Worm (Caenorhabditis elegans) whole organism, midembryonic: ENCODE results near the gene F23A7.3.
A peak's percentile ranks its signal among the peaks of the same experiment; 100 is the strongest.
"Not testable (repeated sequence)": the region's sequence is repeated elsewhere in the genome, so short reads cannot be mapped to it uniquely, and the experiment has no call there.

ENCODE experiments used
- T22C8.4 ChIP-seq: fragments of 200-800 bp; sonication (Bioruptor generic); IDR thresholded peaks from 2 replicates; pipeline ENCODE4 v1.3.6; 2022; ENCODE audit warnings: missing genetic modification characterization, missing compliant biosample characterization
- cog-1 ChIP-seq: sonication (generic microtip); optimal IDR thresholded peaks from 2 replicates; lab custom pipeline; 2016; ENCODE audit warnings: missing genetic modification characterization, missing compliant biosample characterization
- flt-1 ChIP-seq: fragments of 200-800 bp; sonication (Bioruptor generic); IDR thresholded peaks from 2 replicates; pipeline ENCODE4 v1.3.6; 2022; ENCODE audit warnings: missing genetic modification characterization, missing compliant biosample characterization
- klf-2 ChIP-seq: fragments of 200-800 bp; sonication (Bioruptor generic); conservative IDR thresholded peaks from 2 replicates; pipeline ENCODE4 v1.3.6; 2022; ENCODE audit warnings: missing genetic modification reagents, missing genetic modification characterization, missing compliant biosample characterization
- med-1 ChIP-seq: sonication (generic microtip); optimal IDR thresholded peaks from 2 replicates; lab custom pipeline; 2017; ENCODE audit warnings: missing genetic modification characterization, mild to moderate bottlenecking, missing compliant biosample characterization, antibody characterized with exemption, missing genetic modification reagents; ENCODE audit not compliant: insufficient read depth
- ref-1 ChIP-seq: fragments of 200-800 bp; sonication (Bioruptor generic); conservative IDR thresholded peaks from 2 replicates; pipeline ENCODE4 v1.3.6; 2022; ENCODE audit warnings: missing genetic modification reagents, missing genetic modification characterization, missing compliant biosample characterization
- tab-1 ChIP-seq: fragments of 200-800 bp; sonication (Bioruptor generic); IDR thresholded peaks from 2 replicates; pipeline ENCODE4 v1.3.6; 2022; ENCODE audit warnings: missing genetic modification characterization, missing compliant biosample characterization
- ztf-23 ChIP-seq: fragments of 200-800 bp; sonication (Bioruptor generic); IDR thresholded peaks from 2 replicates; pipeline ENCODE4 v1.3.6; 2022; ENCODE audit warnings: missing genetic modification reagents, missing genetic modification characterization, missing compliant biosample characterization
- ztf-29 ChIP-seq: fragments of 200-800 bp; sonication (Bioruptor generic); IDR thresholded peaks from 2 replicates; pipeline ENCODE4 v1.3.6; 2022; ENCODE audit warnings: missing genetic modification reagents, missing genetic modification characterization, missing compliant biosample characterization

Gene F23A7.3

DNA sequence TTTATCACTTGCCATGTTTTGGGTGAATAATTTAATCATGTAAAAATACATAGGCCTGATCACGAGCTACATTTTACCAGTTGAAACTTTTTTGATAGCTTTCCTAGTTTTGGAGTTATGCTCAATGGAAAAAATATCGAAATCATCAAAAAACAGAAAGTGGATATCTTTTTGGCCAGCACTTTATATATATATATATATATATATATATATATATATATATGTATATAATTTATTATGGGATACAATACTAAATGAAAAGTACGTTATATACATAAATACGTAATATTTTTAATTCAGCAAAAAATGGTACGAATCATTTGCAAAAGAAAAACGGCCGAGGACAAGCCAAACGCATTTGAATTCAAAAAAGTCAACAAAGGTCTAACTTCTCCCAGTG lies at the start of gene F23A7.3:
TSS of gene F23A7.3 (plus strand) at position 301 of the 400 bp plus-strand sequence.
- not testable (repeated sequence) for TF ChIP-seq ztf-29; klf-2 (GFP tag; lab: Robert Waterston, UW); tab-1

DNA sequence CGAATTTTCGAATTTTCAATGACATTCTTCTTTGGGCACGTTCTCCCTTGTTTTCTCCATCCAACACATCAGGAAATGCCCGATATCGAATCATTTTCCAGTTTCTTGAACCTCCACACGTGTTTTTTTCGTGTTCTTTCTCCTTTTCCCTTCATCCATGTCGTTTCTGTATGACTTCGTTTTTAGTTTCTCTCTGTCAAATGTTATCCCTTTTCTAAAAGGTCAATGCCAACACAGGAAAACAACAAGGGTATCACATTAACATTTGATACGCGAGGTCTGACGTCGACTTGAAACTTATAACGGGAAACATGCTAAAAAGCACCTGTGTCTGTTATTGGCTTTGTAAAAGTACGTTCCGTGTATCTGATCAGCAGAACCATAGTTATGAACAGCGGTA lies 46.9 kb upstream of the F23A7.3 start:
- TF ChIP-seq cog-1 (tag; lab: Kevin White, UChicago) (no peak), ztf-29 (no peak), med-1 (GFP tag; lab: Kevin White, UChicago) (no peak), ztf-23 (GFP tag; lab: Robert Waterston, UW) (no peak), flt-1 (no peak), T22C8.4 (GFP tag; lab: Robert Waterston, UW) (no peak), tab-1 (no peak)

DNA sequence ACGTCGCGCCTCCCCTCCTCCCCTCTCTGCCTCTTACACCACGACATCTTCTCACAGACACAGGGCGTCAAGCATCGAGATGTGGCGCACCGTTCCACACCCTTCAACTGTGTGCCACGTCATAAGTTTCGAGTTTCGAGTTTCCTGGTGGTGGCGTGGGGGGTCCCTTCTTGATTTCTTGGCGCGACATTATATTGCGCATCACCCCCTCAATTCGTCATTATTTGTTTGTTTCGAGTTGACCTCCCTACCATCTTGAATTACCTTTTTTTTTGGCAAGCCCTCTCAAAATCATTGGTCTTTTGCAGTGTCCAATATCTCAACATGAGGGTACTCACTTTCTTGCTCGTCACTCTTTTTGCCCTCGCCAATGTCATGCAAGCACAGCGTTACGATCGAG lies 35.7 kb upstream of the F23A7.3 start, which contains the start of gene nlp-67:
TSS of gene nlp-67 (plus strand) at position 301 of the 400 bp plus-strand sequence.
- no peak for TF ChIP-seq ref-1 (GFP tag; lab: Robert Waterston, UW)
- TF ChIP-seq flt-1, result no peak

DNA sequence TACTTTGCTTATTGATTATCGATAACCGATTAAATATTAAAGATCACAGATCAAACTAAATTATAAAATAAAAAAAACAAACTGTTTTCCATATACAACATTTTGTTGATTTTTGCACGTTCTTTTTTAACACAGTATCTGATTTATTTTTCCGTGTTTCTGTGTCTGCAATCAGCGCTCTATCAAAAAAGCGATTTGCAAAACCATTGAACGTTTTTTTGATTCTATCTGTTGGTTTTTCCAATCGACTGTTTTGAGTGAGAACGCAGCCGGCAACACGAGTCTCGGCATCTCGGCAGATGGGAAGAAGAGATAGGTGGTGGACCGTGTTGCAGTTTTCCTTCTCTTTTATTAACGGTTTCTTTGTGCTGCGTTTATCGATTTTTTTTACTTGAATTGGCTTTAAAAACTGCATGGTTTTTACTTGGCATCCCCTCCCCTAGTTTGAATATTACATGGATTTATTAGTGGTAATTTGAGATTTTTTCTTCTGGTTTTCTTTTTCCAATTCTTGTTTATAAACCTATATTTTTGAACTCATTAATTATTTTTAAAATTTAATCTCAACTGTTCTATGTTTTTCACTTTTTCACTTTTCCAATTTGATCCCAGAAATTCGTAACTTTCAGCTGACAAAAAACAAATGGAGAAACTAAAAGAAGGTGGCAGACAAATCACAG lies 30.4 kb upstream of the F23A7.3 start, which contains the start of gene slc-25A21:
TSS of gene slc-25A21 (plus strand) at position 630 of the 680 bp plus-strand sequence.
- no peak for TF ChIP-seq klf-2 (GFP tag; lab: Robert Waterston, UW)
- TF ChIP-seq T22C8.4 (GFP tag; lab: Robert Waterston, UW), result no peak
- TF ChIP-seq ztf-23 (GFP tag; lab: Robert Waterston, UW), result no peak
- TF ChIP-seq cog-1 (tag; lab: Kevin White, UChicago), result no peak
- no peak for TF ChIP-seq ref-1 (GFP tag; lab: Robert Waterston, UW)
- TF ChIP-seq ztf-29, result no peak
- TF ChIP-seq med-1 (GFP tag; lab: Kevin White, UChicago), result no peak
- no peak for TF ChIP-seq tab-1

DNA sequence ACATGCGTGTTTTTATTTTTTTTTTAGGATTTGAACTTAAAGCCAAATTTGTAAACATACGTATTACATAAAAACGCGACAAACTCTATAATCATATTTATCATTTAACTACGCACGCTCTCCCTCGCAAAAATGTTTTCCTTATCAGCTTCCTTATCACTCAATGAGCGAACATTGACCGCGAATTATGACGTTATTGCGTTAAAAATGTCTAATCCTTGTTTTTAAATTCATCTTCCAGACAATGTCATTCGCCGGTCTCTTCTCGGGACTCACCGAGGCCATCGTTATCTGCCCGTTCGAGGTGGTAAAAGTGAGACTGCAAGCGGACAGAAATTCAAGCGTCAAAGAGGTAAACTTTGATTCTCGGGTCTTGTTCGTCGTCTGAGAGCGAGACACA lies 27.2 kb upstream of the F23A7.3 start:
- TF ChIP-seq med-1 (GFP tag; lab: Kevin White, UChicago), result no peak
- TF ChIP-seq ref-1 (GFP tag; lab: Robert Waterston, UW), result no peak
- TF ChIP-seq flt-1, result no peak
- no peak for TF ChIP-seq ztf-23 (GFP tag; lab: Robert Waterston, UW)
- no peak for TF ChIP-seq tab-1
- TF ChIP-seq T22C8.4 (GFP tag; lab: Robert Waterston, UW), result no peak
- no peak for TF ChIP-seq klf-2 (GFP tag; lab: Robert Waterston, UW)
- TF ChIP-seq cog-1 (tag; lab: Kevin White, UChicago), result no peak
- no peak for TF ChIP-seq ztf-29

DNA sequence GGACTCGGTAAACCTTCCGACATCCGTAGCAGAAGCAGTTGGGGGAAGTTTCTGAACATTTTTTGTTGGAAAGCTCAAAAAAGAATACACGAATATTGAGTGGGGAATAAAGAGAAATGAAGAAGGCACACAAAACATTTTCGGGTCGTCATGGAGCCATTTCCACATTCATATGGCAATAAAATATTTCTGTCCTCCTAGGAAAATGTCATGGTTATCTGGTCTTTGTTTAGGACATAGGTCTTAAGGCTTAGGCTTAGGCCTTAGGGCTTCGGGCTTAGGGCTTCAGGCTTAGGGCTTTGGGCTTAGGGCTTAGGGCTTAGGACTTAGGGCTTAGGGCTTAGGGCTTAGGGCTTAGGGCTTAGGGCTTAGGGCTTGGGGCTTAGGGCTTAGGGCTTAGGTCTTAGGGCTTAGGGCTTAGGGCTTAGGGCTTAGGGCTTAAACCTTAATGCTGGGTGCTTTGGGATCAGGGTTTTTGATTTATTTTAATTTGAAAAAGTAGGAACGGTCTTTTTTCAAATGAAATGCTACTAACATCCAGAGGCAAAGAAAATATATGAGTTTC lies 20.5 kb upstream of the F23A7.3 start, which contains the start of gene R11.3:
TSS of gene R11.3 (minus strand) at position 51 of the 565 bp plus-strand sequence.
- TF ChIP-seq ztf-29 (peak; percentile 21; the same call in 1 of the 2 replicates), ztf-23 (GFP tag; lab: Robert Waterston, UW) (no peak)

DNA sequence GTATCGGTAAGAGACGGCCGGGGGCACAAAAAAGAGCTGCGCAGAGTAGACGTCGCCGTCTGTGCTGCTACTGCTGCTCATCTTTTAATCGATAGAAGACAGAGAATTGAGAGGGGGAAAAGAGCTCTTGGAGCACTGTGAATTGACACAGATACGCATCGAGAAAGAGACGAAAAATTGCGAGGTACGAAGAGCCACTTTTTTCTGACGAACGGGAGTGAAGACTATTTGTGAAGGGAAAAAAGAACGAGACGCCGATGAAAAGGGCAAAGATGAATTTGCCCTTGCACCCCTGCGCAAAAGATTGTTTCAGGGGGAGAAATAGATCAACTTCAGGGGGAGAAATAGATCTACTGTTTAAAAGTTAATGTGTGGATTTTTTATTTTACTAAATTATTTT lies 17.6 kb upstream of the F23A7.3 start:
- TF ChIP-seq klf-2 (GFP tag; lab: Robert Waterston, UW) (no peak), ztf-29 (no peak), flt-1 (no peak), cog-1 (tag; lab: Kevin White, UChicago) (no peak), ztf-23 (GFP tag; lab: Robert Waterston, UW) (no peak), med-1 (GFP tag; lab: Kevin White, UChicago) (no peak), ref-1 (GFP tag; lab: Robert Waterston, UW) (no peak), T22C8.4 (GFP tag; lab: Robert Waterston, UW) (no peak), tab-1 (no peak)

DNA sequence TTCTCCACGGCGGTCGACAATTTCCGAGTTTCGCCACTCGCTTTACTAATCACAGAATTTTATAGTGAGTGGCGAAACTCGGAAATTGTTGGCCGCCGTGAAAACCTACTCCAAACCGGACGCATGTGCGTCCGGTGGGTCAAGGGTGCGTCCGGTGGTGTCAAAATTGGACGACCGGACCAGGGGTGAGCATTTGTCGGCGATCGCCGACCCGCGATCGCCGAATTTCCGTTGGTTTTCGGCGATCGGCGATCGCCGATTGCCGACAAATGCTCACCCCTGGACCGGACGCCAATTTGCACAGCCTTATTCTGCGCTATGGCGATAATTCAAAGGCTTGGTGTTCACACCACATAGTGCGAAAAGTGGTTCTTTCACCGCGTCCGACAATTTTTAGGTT lies 15.5 kb upstream of the F23A7.3 start:
- TF ChIP-seq T22C8.4 (GFP tag; lab: Robert Waterston, UW), result no peak
- TF ChIP-seq med-1 (GFP tag; lab: Kevin White, UChicago), result no peak
- TF ChIP-seq ztf-29, result no peak
- no peak for TF ChIP-seq cog-1 (tag; lab: Kevin White, UChicago)
- TF ChIP-seq ztf-23 (GFP tag; lab: Robert Waterston, UW), result no peak
- no peak for TF ChIP-seq flt-1
- TF ChIP-seq ref-1 (GFP tag; lab: Robert Waterston, UW), result no peak
- TF ChIP-seq klf-2 (GFP tag; lab: Robert Waterston, UW), result no peak

DNA sequence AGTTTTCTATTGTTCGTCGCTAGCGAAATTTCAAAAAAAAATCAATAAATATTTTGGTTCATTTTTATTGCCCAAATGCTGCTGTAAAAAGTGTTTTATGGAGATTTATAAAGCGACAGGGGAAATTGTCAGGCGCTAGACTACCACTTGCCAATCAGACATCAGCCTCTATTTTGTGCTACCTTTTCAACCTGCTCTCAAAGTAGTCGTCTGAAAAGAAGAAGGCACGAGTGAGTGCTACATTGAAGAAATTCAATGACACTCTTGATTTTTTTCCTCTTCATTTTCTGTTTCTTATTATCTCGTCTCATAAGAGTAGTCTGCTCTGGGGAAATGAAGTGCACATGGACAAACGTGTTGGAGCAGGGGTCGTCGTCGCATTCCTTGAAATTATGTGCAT lies 13.9 kb upstream of the F23A7.3 start:
- TF ChIP-seq ztf-29, result no peak
- no peak for TF ChIP-seq med-1 (GFP tag; lab: Kevin White, UChicago)
- no peak for TF ChIP-seq klf-2 (GFP tag; lab: Robert Waterston, UW)
- peak; percentile 65 for TF ChIP-seq cog-1 (tag; lab: Kevin White, UChicago)
- TF ChIP-seq T22C8.4 (GFP tag; lab: Robert Waterston, UW), result peak; percentile 78
- no peak for TF ChIP-seq tab-1
- TF ChIP-seq ref-1 (GFP tag; lab: Robert Waterston, UW), result no peak

DNA sequence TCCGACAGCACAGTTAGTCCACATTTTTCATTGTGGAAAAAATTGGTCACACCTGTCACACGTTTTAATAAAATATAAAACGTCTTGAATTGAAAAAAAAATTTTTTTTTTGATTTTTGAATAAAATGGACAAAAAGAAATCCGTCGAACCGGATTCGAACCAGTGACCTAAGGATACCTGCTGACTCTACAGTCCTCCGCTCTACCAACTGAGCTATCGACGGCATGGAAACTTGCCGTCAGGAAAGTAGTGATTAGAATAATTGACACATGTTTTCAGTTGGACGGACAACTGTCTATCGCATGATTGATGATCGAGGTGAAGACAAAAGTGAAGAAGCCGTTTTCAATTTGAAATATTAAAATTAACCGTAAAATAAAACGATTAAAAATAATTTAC lies 11.7 kb upstream of the F23A7.3 start:
- TF ChIP-seq flt-1 (no peak), ztf-29 (no peak), tab-1 (no peak), ztf-23 (GFP tag; lab: Robert Waterston, UW) (no peak), med-1 (GFP tag; lab: Kevin White, UChicago) (no peak), T22C8.4 (GFP tag; lab: Robert Waterston, UW) (no peak), klf-2 (GFP tag; lab: Robert Waterston, UW) (no peak), cog-1 (tag; lab: Kevin White, UChicago) (no peak), ref-1 (GFP tag; lab: Robert Waterston, UW) (no peak)
